Worm (Caenorhabditis elegans): ENCODE results near the gene C25F6.8.
A peak's percentile ranks its signal among the peaks of the same experiment; 100 is the strongest.

C25F6.8 gene

ce11 chrX:5476357-5476756, 28.3 kb downstream of the C25F6.8 start:
- TF ChIP-seq unc-39 (tag; optimal IDR thresholded peaks at IDR 0.05) (no peak), nhr-76 (tag; optimal IDR thresholded peaks at IDR 0.05) (no peak), nfya-1 (tag; optimal IDR thresholded peaks at IDR 0.05; ENCODE audit: insufficient read depth) (peak; percentile 6), pqm-1 (tag; optimal IDR thresholded peaks at IDR 0.05) (peak; percentile 38), elt-2 (tag; optimal IDR thresholded peaks at IDR 0.05) (peak; percentile 73), nhr-67 (tag; optimal IDR thresholded peaks at IDR 0.05) (no peak)

ce11 chrX:5477597-5477996, 29.6 kb downstream of the C25F6.8 start:
- TF ChIP-seq elt-2 (tag; optimal IDR thresholded peaks at IDR 0.05) (peak; percentile 20), pqm-1 (tag; optimal IDR thresholded peaks at IDR 0.05) (peak; percentile 37), elt-1 (tag; optimal IDR thresholded peaks at IDR 0.05) (no peak), nfya-1 (tag; optimal IDR thresholded peaks at IDR 0.05; ENCODE audit: insufficient read depth) (no peak), pha-4 (tag; optimal IDR thresholded peaks at IDR 0.05) (peak; percentile 60), snpc-4 (tag; optimal IDR thresholded peaks at IDR 0.05) (no peak), nhr-11 (tag; optimal IDR thresholded peaks at IDR 0.05) (no peak), unc-39 (tag; optimal IDR thresholded peaks at IDR 0.05) (no peak), lin-15B (tag; optimal IDR thresholded peaks at IDR 0.05) (no peak), unc-62 (GFP tag; optimal IDR thresholded peaks at IDR 0.05) (no peak)

ce11 chrX:5478875-5479274, 30.8 kb downstream of the C25F6.8 start:
- TF ChIP-seq ceh-82 (tag; optimal IDR thresholded peaks at IDR 0.05) (no peak), ceh-28 (tag; optimal IDR thresholded peaks at IDR 0.05) (no peak), mml-1 (tag; optimal IDR thresholded peaks at IDR 0.05) (no peak), zag-1 (tag; optimal IDR thresholded peaks at IDR 0.05) (no peak), snpc-4 (tag; optimal IDR thresholded peaks at IDR 0.05) (no peak), nhr-23 (tag; optimal IDR thresholded peaks at IDR 0.05) (peak; percentile 4), elt-1 (tag; optimal IDR thresholded peaks at IDR 0.05) (peak; percentile 79), ztf-4 (tag; optimal IDR thresholded peaks at IDR 0.05) (no peak), egl-27 (tag; optimal IDR thresholded peaks at IDR 0.05) (no peak)

ce11 chrX:5479300-5479811, 31.3 kb downstream of the C25F6.8 start, which contains the start of gene dlg-1:
Gene dlg-1, plus strand, starts transcription at chrX:5479700.
- TF ChIP-seq unc-39 (tag; optimal IDR thresholded peaks at IDR 0.05) (no peak), R02D3.7 (tag; optimal IDR thresholded peaks at IDR 0.05) (no peak), elt-2 (tag; optimal IDR thresholded peaks at IDR 0.05) (peak; percentile 69), tbx-2 (tag; optimal IDR thresholded peaks at IDR 0.05) (no peak), pha-4 (tag; optimal IDR thresholded peaks at IDR 0.05) (peak; percentile 73)

- TF ChIP-seq nhr-23 (tag; optimal IDR thresholded peaks at IDR 0.05) (peak; percentile 27), fos-1 (tag; optimal IDR thresholded peaks at IDR 0.05) (peak; percentile 75), nhr-76 (tag; optimal IDR thresholded peaks at IDR 0.05) (no peak), hmg-11 (tag; optimal IDR thresholded peaks at IDR 0.05) (no peak), ama-1 (optimal IDR thresholded peaks at IDR 0.05) (no peak), daf-12 (tag; optimal IDR thresholded peaks at IDR 0.05) (no peak), elt-2 (tag; optimal IDR thresholded peaks at IDR 0.05) (peak; percentile 75), pqm-1 (tag; optimal IDR thresholded peaks at IDR 0.05) (peak; percentile 70), ceh-28 (tag; optimal IDR thresholded peaks at IDR 0.05) (no peak), nhr-25 (tag; optimal IDR thresholded peaks at IDR 0.05) (peak; percentile 37), jun-1 (tag; optimal IDR thresholded peaks at IDR 0.05) (peak; percentile 82), ztf-4 (tag; optimal IDR thresholded peaks at IDR 0.05) (no peak), pha-4 (tag; optimal IDR thresholded peaks at IDR 0.05) (peak; percentile 64), ceh-9 (tag; optimal IDR thresholded peaks at IDR 0.05) (no peak), R02D3.7 (tag; optimal IDR thresholded peaks at IDR 0.05) (no peak), nhr-77 (tag; optimal IDR thresholded peaks at IDR 0.05) (no peak), lsy-12 (tag; optimal IDR thresholded peaks at IDR 0.05) (no peak)
Observed at ce11 chrX:5479876-5480580, 32.0 kb downstream of the C25F6.8 start.

ce11 chrX:5485284-5485927, 37.4 kb downstream of the C25F6.8 start:
- TF ChIP-seq mml-1 (tag; optimal IDR thresholded peaks at IDR 0.05) (no peak), sea-2 (GFP tag; optimal IDR thresholded peaks at IDR 0.05) (no peak), ceh-9 (tag; optimal IDR thresholded peaks at IDR 0.05) (no peak), nfya-1 (tag; optimal IDR thresholded peaks at IDR 0.05; ENCODE audit: insufficient read depth) (peak; percentile 15), pha-4 (tag; optimal IDR thresholded peaks at IDR 0.05) (peak; percentile 27), nhr-237 (tag; optimal IDR thresholded peaks at IDR 0.05) (no peak), lsy-12 (tag; optimal IDR thresholded peaks at IDR 0.05) (no peak), hmg-11 (tag; optimal IDR thresholded peaks at IDR 0.05) (peak; percentile 43), ceh-28 (tag; optimal IDR thresholded peaks at IDR 0.05) (no peak), fos-1 (tag; optimal IDR thresholded peaks at IDR 0.05) (no peak), lin-39 (tag; optimal IDR thresholded peaks at IDR 0.05) (no peak), ceh-16 (tag; optimal IDR thresholded peaks at IDR 0.05) (no peak), eor-1 (tag; optimal IDR thresholded peaks at IDR 0.05) (no peak), egl-27 (tag; optimal IDR thresholded peaks at IDR 0.05) (no peak)

All from whole organism, L3 larva.